Worm (Caenorhabditis elegans): ENCODE results near the gene F47F2.3.

DNA sequence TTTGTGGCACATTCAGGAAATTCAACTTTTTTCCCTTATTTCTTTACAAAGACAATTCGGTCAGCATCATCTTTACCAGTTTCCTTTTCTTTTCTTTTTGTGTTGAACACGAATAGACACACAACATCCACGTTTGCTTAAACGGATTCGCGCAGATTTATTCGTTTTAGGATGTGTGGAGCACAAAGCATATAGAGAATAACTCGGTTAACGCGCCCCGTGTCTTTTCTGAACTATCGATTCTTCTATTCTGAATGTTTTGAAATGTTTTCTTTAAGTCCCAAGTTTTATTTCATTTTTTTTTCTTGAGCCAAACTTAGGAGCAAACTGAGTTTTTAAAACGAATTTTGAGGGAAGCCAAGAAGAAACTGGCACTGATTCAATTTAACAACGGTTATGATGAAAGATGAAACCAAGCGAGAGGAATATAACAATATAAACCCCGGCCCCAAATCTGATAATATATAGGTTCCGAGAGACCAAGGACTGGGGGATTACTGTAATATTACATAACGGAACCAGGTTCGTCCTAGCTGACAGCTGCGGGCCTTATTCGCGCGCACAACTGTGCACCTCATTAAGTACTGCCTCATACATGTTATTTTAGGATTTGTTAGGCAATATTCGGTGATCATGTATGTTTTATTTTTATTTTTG is 23.8 kb downstream of the F47F2.3 start:
- no peak for TF ChIP-seq egl-27 (tag; optimal IDR thresholded peaks at IDR 0.05)
- TF ChIP-seq ztf-11 (tag; optimal IDR thresholded peaks at IDR 0.05) = no peak
- TF ChIP-seq nhr-42 (GFP tag; IDR thresholded peaks at IDR 0.05) = no peak
- no peak for TF ChIP-seq ztf-7 (tag; optimal IDR thresholded peaks at IDR 0.05)

Measured in whole organism, L4 larva.